Worm (Caenorhabditis elegans) whole organism, young adult: ENCODE results near the gene fbxa-141.

Source experiments
- B0035.1 ChIP-seq: sonication (generic microtip); optimal IDR thresholded peaks from 2 replicates; lab custom pipeline; 2016; ENCODE audit warnings: missing genetic modification characterization, mild to moderate bottlenecking, missing compliant biosample characterization, missing genotype, missing genetic modification reagents
- F10E7.11 ChIP-seq: sonication (generic microtip); optimal IDR thresholded peaks from 2 replicates; lab custom pipeline; 2017; ENCODE audit warnings: mild to moderate bottlenecking, missing genetic modification characterization, moderate library complexity, missing compliant biosample characterization
- F22D6.2 ChIP-seq: sonication (generic microtip); optimal IDR thresholded peaks from 2 replicates; lab custom pipeline; 2016; ENCODE audit warnings: mild to moderate bottlenecking, missing genetic modification characterization, missing compliant biosample characterization
- F23B12.7 ChIP-seq: sonication (generic microtip); optimal IDR thresholded peaks from 2 replicates; lab custom pipeline; 2017; ENCODE audit warnings: missing genetic modification characterization, mild to moderate bottlenecking, missing compliant biosample characterization, antibody characterized with exemption, moderate library complexity; ENCODE audit not compliant: insufficient read depth
- F39B2.1 ChIP-seq: fragments of 200-800 bp; sonication (Bioruptor generic); IDR thresholded peaks from 2 replicates; pipeline ENCODE4 v1.3.6; 2022; ENCODE audit warnings: missing genetic modification reagents, missing genetic modification characterization, missing compliant biosample characterization
- F55B11.4 ChIP-seq: sonication (generic microtip); optimal IDR thresholded peaks from 2 replicates; lab custom pipeline; 2016; ENCODE audit warnings: missing compliant biosample characterization, missing genetic modification characterization, borderline replicate concordance; ENCODE audit not compliant: insufficient read depth
- F57C9.4 ChIP-seq: sonication (generic microtip); optimal IDR thresholded peaks from 2 replicates; lab custom pipeline; 2017; ENCODE audit warnings: mild to moderate bottlenecking, missing genetic modification characterization, missing compliant biosample characterization
- K11D2.4 ChIP-seq: fragments of 200-800 bp; sonication (Bioruptor generic); IDR thresholded peaks from 2 replicates; pipeline ENCODE4 v1.3.6; 2022; ENCODE audit warnings: missing genetic modification reagents, missing genetic modification characterization, missing compliant biosample characterization
- K12H6.12 ChIP-seq: fragments of 200-800 bp; sonication (Bioruptor generic); optimal IDR thresholded peaks from 2 replicates; lab custom pipeline; 2018; ENCODE audit warnings: mild to moderate bottlenecking, missing genetic modification characterization, missing compliant biosample characterization
- Y53G8AR.9 ChIP-seq: fragments of 200-800 bp; sonication (Bioruptor generic); conservative IDR thresholded peaks from 2 replicates; pipeline ENCODE4 v1.3.6; 2022; ENCODE audit warnings: missing genetic modification reagents, missing genetic modification characterization, missing compliant biosample characterization
- ama-1 ChIP-seq, 3 experiments: fragments of 150-350 bp in 1 of 3; sonication (generic microtip) in 2 of 3; optimal IDR thresholded peaks; 2 replicates each; lab custom pipeline; 2014 to 2018; ENCODE audit warnings: missing biosample characterization in 2 of 3, missing genetic modification characterization in 2 of 3, missing genetic modification reagents in 2 of 3
- aptf-3 ChIP-seq: fragments of 200-800 bp; sonication (Bioruptor generic); IDR thresholded peaks from 2 replicates; pipeline ENCODE4 v1.3.6; 2022; ENCODE audit warnings: missing genetic modification characterization, missing compliant biosample characterization
- atf-7 ChIP-seq: sonication (generic microtip); optimal IDR thresholded peaks from 2 replicates; lab custom pipeline; 2017; ENCODE audit warnings: mild to moderate bottlenecking, missing genetic modification characterization, missing compliant biosample characterization
- attf-6 ChIP-seq: fragments of 200-800 bp; sonication (Bioruptor generic); IDR thresholded peaks from 2 replicates; pipeline ENCODE4 v1.3.6; 2022; ENCODE audit warnings: missing genetic modification reagents, missing genetic modification characterization, missing compliant biosample characterization
- ccch-3 ChIP-seq: fragments of 200-800 bp; sonication (Bioruptor generic); optimal IDR thresholded peaks from 2 replicates; lab custom pipeline; 2018; ENCODE audit warnings: mild to moderate bottlenecking, missing genetic modification characterization, missing compliant biosample characterization
- ceh-79 ChIP-seq: sonication (generic microtip); optimal IDR thresholded peaks from 2 replicates; lab custom pipeline; 2017; ENCODE audit warnings: mild to moderate bottlenecking, missing genetic modification characterization, missing compliant biosample characterization
- chd-7 ChIP-seq: sonication (generic microtip); optimal IDR thresholded peaks from 2 replicates; lab custom pipeline; 2016; ENCODE audit warnings: mild to moderate bottlenecking, missing genetic modification characterization, moderate library complexity, missing compliant biosample characterization
- egrh-3 ChIP-seq: fragments of 200-800 bp; sonication (Bioruptor generic); IDR thresholded peaks from 2 replicates; pipeline ENCODE4 v1.3.6; 2022; ENCODE audit warnings: missing genetic modification reagents, missing genetic modification characterization, missing compliant biosample characterization
- ekl-4 ChIP-seq: fragments of 200-800 bp; sonication (Bioruptor generic); IDR thresholded peaks from 2 replicates; pipeline ENCODE4 v1.3.6; 2022; ENCODE audit warnings: missing genetic modification reagents, missing genetic modification characterization, missing compliant biosample characterization
- ets-4 ChIP-seq: fragments of 200-800 bp; sonication (Bioruptor generic); optimal IDR thresholded peaks from 2 replicates; lab custom pipeline; 2018; ENCODE audit warnings: mild to moderate bottlenecking, missing genetic modification characterization, missing compliant biosample characterization
- fkh-3 ChIP-seq: sonication (generic microtip); optimal IDR thresholded peaks from 2 replicates; lab custom pipeline; 2016; ENCODE audit warnings: mild to moderate bottlenecking, missing genetic modification characterization, missing compliant biosample characterization
- hlh-26 ChIP-seq: fragments of 200-800 bp; sonication (Bioruptor generic); conservative IDR thresholded peaks from 2 replicates; pipeline ENCODE4 v1.3.6; 2022; ENCODE audit warnings: missing genetic modification reagents, missing genetic modification characterization, missing compliant biosample characterization
- hmg-1.2 ChIP-seq: fragments of 200-800 bp; sonication (Bioruptor generic); IDR thresholded peaks from 2 replicates; pipeline ENCODE4 v1.3.6; 2022; ENCODE audit warnings: missing genetic modification reagents, missing genetic modification characterization, missing compliant biosample characterization
- hmg-20 ChIP-seq: fragments of 200-800 bp; sonication (Bioruptor generic); IDR thresholded peaks from 2 replicates; pipeline ENCODE4 v1.3.6; 2022; ENCODE audit warnings: missing genetic modification reagents, missing genetic modification characterization, missing compliant biosample characterization
- hsf-1 ChIP-seq: fragments of 200-800 bp; sonication (Bioruptor generic); IDR thresholded peaks from 2 replicates; pipeline ENCODE4 v1.3.6; 2022; ENCODE audit warnings: missing genetic modification reagents, missing genetic modification characterization, missing compliant biosample characterization
- lag-1 ChIP-seq: fragments of 200-800 bp; sonication (Bioruptor generic); IDR thresholded peaks from 2 replicates; pipeline ENCODE4 v1.3.6; 2022; ENCODE audit warnings: missing genetic modification reagents, missing genetic modification characterization, missing compliant biosample characterization
- lin-26 ChIP-seq: fragments of 200-800 bp; sonication (Bioruptor generic); IDR thresholded peaks from 2 replicates; pipeline ENCODE4 v1.3.6; 2022; ENCODE audit warnings: missing genetic modification reagents, missing genetic modification characterization, missing compliant biosample characterization
- lin-54 ChIP-seq: fragments of 200-800 bp; sonication (Bioruptor generic); optimal IDR thresholded peaks from 2 replicates; lab custom pipeline; 2018; ENCODE audit warnings: mild to moderate bottlenecking, missing genetic modification characterization, missing compliant biosample characterization
- lir-1 ChIP-seq: fragments of 200-800 bp; sonication (Bioruptor generic); conservative IDR thresholded peaks from 2 replicates; pipeline ENCODE4 v1.3.6; 2022; ENCODE audit warnings: missing genetic modification reagents, missing genetic modification characterization, missing compliant biosample characterization
- lsl-1 ChIP-seq: fragments of 200-800 bp; sonication (Bioruptor generic); optimal IDR thresholded peaks from 2 replicates; lab custom pipeline; 2018; ENCODE audit warnings: mild to moderate bottlenecking, missing genetic modification characterization, moderate library complexity, missing compliant biosample characterization
- lsy-27 ChIP-seq: sonication (generic microtip); optimal IDR thresholded peaks from 2 replicates; lab custom pipeline; 2017; ENCODE audit warnings: missing genetic modification characterization, mild to moderate bottlenecking, missing compliant biosample characterization, antibody characterized with exemption, missing genotype, borderline replicate concordance; ENCODE audit not compliant: insufficient read depth
- madf-6 ChIP-seq: fragments of 200-800 bp; sonication (Bioruptor generic); IDR thresholded peaks from 2 replicates; pipeline ENCODE4 v1.3.6; 2022; ENCODE audit warnings: missing genetic modification reagents, missing genetic modification characterization, missing compliant biosample characterization
- madf-8 ChIP-seq: fragments of 200-800 bp; sonication (Bioruptor generic); conservative IDR thresholded peaks from 2 replicates; pipeline ENCODE4 v1.3.6; 2022; ENCODE audit warnings: missing genetic modification reagents, missing genetic modification characterization, missing compliant biosample characterization
- mcd-1 ChIP-seq: fragments of 200-800 bp; sonication (Bioruptor generic); IDR thresholded peaks from 2 replicates; pipeline ENCODE4 v1.3.6; 2022; ENCODE audit warnings: missing genetic modification reagents, missing genetic modification characterization, missing compliant biosample characterization
- nhr-179 ChIP-seq: sonication (generic microtip); optimal IDR thresholded peaks from 2 replicates; lab custom pipeline; 2016; ENCODE audit warnings: mild to moderate bottlenecking, missing genetic modification characterization, missing compliant biosample characterization
- nhr-80 ChIP-seq: sonication (generic microtip); optimal IDR thresholded peaks from 2 replicates; lab custom pipeline; 2016; ENCODE audit warnings: missing genetic modification characterization, missing compliant biosample characterization
- pbrm-1 ChIP-seq: fragments of 200-800 bp; sonication (Bioruptor generic); IDR thresholded peaks from 2 replicates; pipeline ENCODE4 v1.3.6; 2022; ENCODE audit warnings: missing genetic modification reagents, missing genetic modification characterization, missing compliant biosample characterization
- sdz-38 ChIP-seq: sonication (generic microtip); optimal IDR thresholded peaks from 2 replicates; lab custom pipeline; 2016; ENCODE audit warnings: missing genotype, missing genetic modification characterization, missing compliant biosample characterization
- snpc-4 ChIP-seq, 5 experiments: fragments of 150-350 bp in 1 of 5; sonication (generic microtip) in 4 of 5; optimal IDR thresholded peaks; 2 replicates each; lab custom pipeline; 2014 to 2018; ENCODE audit warnings: missing genetic modification characterization in 5 of 5, missing biosample characterization in 3 of 5, antibody characterized with exemption in 2 of 5, mild to moderate bottlenecking in 2 of 5, missing compliant biosample characterization in 2 of 5, missing genotype in 2 of 5, moderate library complexity in 2 of 5, missing genetic modification reagents in 1 of 5
- sptf-2 ChIP-seq: fragments of 200-800 bp; sonication (Bioruptor generic); optimal IDR thresholded peaks from 2 replicates; lab custom pipeline; 2018; ENCODE audit warnings: mild to moderate bottlenecking, missing genetic modification characterization, missing compliant biosample characterization
- unc-62 ChIP-seq: fragments of 150-350 bp; optimal IDR thresholded peaks from 2 replicates; lab custom pipeline; 2014; ENCODE audit warnings: missing biosample characterization, missing genetic modification reagents, missing genetic modification characterization
- zfh-2 ChIP-seq: fragments of 200-800 bp; sonication (Bioruptor generic); conservative IDR thresholded peaks from 2 replicates; pipeline ENCODE4 v1.3.6; 2022; ENCODE audit warnings: missing genetic modification reagents, missing genetic modification characterization, missing compliant biosample characterization
- ztf-18 ChIP-seq: sonication (generic microtip); optimal IDR thresholded peaks from 2 replicates; lab custom pipeline; 2016; ENCODE audit warnings: missing genotype, mild to moderate bottlenecking, missing genetic modification characterization, missing compliant biosample characterization
- ztf-26 ChIP-seq: sonication (generic microtip); optimal IDR thresholded peaks from 2 replicates; lab custom pipeline; 2017; ENCODE audit warnings: missing genetic modification characterization, missing compliant biosample characterization
- ztf-28 ChIP-seq: fragments of 200-800 bp; sonication (Bioruptor generic); IDR thresholded peaks from 2 replicates; pipeline ENCODE4 v1.3.6; 2022; ENCODE audit warnings: missing genetic modification reagents, missing genetic modification characterization, missing compliant biosample characterization
- ztf-3 ChIP-seq: fragments of 200-800 bp; sonication (Bioruptor generic); optimal IDR thresholded peaks from 2 replicates; lab custom pipeline; 2018; ENCODE audit warnings: mild to moderate bottlenecking, missing genetic modification characterization, missing compliant biosample characterization

fbxa-141 gene

ce11 chrX:14561416-14561973, 48.8 kb upstream of the fbxa-141 start (continued):
- TF ChIP-seq hlh-26 (GFP tag; lab: Robert Waterston, UW), result no peak
- no peak for TF ChIP-seq F22D6.2 (tag; lab: Kevin White, UChicago)
- TF ChIP-seq lir-1 (GFP tag; lab: Robert Waterston, UW), result no peak
- TF ChIP-seq ama-1 (optimal IDR thresholded peaks at IDR 0.05; lab: Kevin White, UChicago), result no peak
- TF ChIP-seq ama-1 (GFP tag; optimal IDR thresholded peaks at IDR 0.05; lab: Kevin White, UChicago), result no peak
- peak; percentile 23; the same call in 1 of the 2 replicates for TF ChIP-seq pbrm-1 (GFP tag; lab: Robert Waterston, UW)
- peak; percentile 14; the same call in 1 of the 2 replicates for TF ChIP-seq lin-26 (GFP tag; lab: Robert Waterston, UW)
- TF ChIP-seq lag-1 (GFP tag; lab: Robert Waterston, UW), result no peak
- TF ChIP-seq nhr-179 (tag; lab: Kevin White, UChicago), result no peak
- TF ChIP-seq hmg-1.2 (GFP tag; lab: Robert Waterston, UW), result no peak; the same call in 1 of the 2 replicates
- TF ChIP-seq zfh-2, result peak; percentile 78
- TF ChIP-seq ccch-3, result no peak
- no peak for TF ChIP-seq lin-54 (GFP tag; lab: Kevin White, UChicago)
- TF ChIP-seq fkh-3 (tag; lab: Kevin White, UChicago), result no peak
- TF ChIP-seq ztf-18 (tag; lab: Kevin White, UChicago), result no peak
- no peak for TF ChIP-seq lsl-1 (GFP tag; lab: Kevin White, UChicago)
- no peak for TF ChIP-seq snpc-4 (GFP tag; optimal IDR thresholded peaks at IDR 0.05; lab: Kevin White, UChicago)
- TF ChIP-seq snpc-4 (tag; optimal IDR thresholded peaks at IDR 0.05; lab: Kevin White, UChicago), result peak in 1 of 4 experiments; percentile 12
- 0 out of 2 replicates have a peak, but pooled peaks have one; percentile 9 for TF ChIP-seq egrh-3
- no peak for TF ChIP-seq F10E7.11 (tag; lab: Kevin White, UChicago)
- no peak for TF ChIP-seq ztf-3 (GFP tag; lab: Kevin White, UChicago)
- TF ChIP-seq atf-7 (tag; lab: Kevin White, UChicago), result peak; percentile 27
- no peak for TF ChIP-seq B0035.1 (tag; lab: Kevin White, UChicago)
- no peak for TF ChIP-seq sdz-38 (tag; lab: Kevin White, UChicago)
- peak; percentile 14; the same call in 1 of the 2 replicates for TF ChIP-seq ekl-4 (GFP tag; lab: Robert Waterston, UW)
- TF ChIP-seq aptf-3 (GFP tag; lab: Robert Waterston, UW), result no peak
- no peak for TF ChIP-seq madf-6 (GFP tag; lab: Robert Waterston, UW)
- TF ChIP-seq ztf-28 (GFP tag; lab: Robert Waterston, UW), result no peak
- TF ChIP-seq Y53G8AR.9 (GFP tag; lab: Robert Waterston, UW), result peak; percentile 63
- TF ChIP-seq K11D2.4 (GFP tag; lab: Robert Waterston, UW), result 0 out of 2 replicates have a peak, but pooled peaks have one; percentile 61
- TF ChIP-seq hmg-20 (GFP tag; lab: Robert Waterston, UW), result no peak
- TF ChIP-seq sptf-2 (GFP tag; lab: Kevin White, UChicago), result no peak
- no peak for TF ChIP-seq attf-6 (GFP tag; lab: Robert Waterston, UW)
- TF ChIP-seq F39B2.1, result no peak
- peak; percentile 61 for TF ChIP-seq nhr-80
- TF ChIP-seq, all 124 proteins: peak for 20

ce11 chrX:14560297-14560680, 47.6 kb upstream of the fbxa-141 start:
- TF ChIP-seq lsy-27 (tag; lab: Kevin White, UChicago) (no peak), F23B12.7 (tag; lab: Kevin White, UChicago) (peak; percentile 56), ets-4 (peak; percentile 61), K11D2.4 (GFP tag; lab: Robert Waterston, UW) (peak; percentile 78), pbrm-1 (GFP tag; lab: Robert Waterston, UW) (0 out of 2 replicates have a peak, but pooled peaks have one; percentile 66), hmg-1.2 (GFP tag; lab: Robert Waterston, UW) (peak; percentile 59; the same call in 1 of the 2 replicates), F55B11.4 (tag; lab: Kevin White, UChicago) (no peak), F57C9.4 (tag; lab: Kevin White, UChicago) (no peak), ztf-26 (peak; percentile 69), zfh-2 (peak; percentile 79), mcd-1 (GFP tag; lab: Robert Waterston, UW) (peak; percentile 52), madf-8 (GFP tag; lab: Robert Waterston, UW) (no peak), ztf-18 (tag; lab: Kevin White, UChicago) (peak; percentile 49), ceh-79 (no peak), lin-26 (GFP tag; lab: Robert Waterston, UW) (peak; percentile 46; the same call in 1 of the 2 replicates), chd-7 (tag; lab: Kevin White, UChicago) (peak; percentile 76), K12H6.12 (peak; percentile 68), unc-62 (peak; percentile 70), hsf-1 (GFP tag; lab: Robert Waterston, UW) (no peak)
